Fruit fly (Drosophila melanogaster) whole organism, embryonic: ENCODE measurements around the gene CG6901.

Experiments used
- CG10321 ChIP-seq: fragments of 200-800 bp; sonication (Bioruptor generic); IDR thresholded peaks from 2 replicates; pipeline ENCODE4 v1.3.6; 2022; ENCODE audit warnings: missing biosample characterization, missing genetic modification characterization
- CG2889 ChIP-seq: fragments of 200-800 bp; sonication (Bioruptor generic); IDR thresholded peaks from 3 replicates; pipeline ENCODE4 v1.3.6; 2022; ENCODE audit warnings: missing biosample characterization, missing genetic modification characterization
- CG9876 ChIP-seq: fragments of 200-800 bp; sonication (Bioruptor generic); optimal IDR thresholded peaks from 2 replicates; lab custom pipeline; 2016; ENCODE audit warnings: missing biosample characterization, missing genetic modification characterization
- Gug ChIP-seq: fragments of 200-800 bp; sonication (Bioruptor generic); IDR thresholded peaks from 4 replicates; pipeline ENCODE4 v1.3.6; 2022; ENCODE audit warnings: missing biosample characterization, missing genetic modification characterization
- Meics ChIP-seq: fragments of 200-800 bp; sonication (Bioruptor generic); optimal IDR thresholded peaks from 2 replicates; lab custom pipeline; 2017; ENCODE audit warnings: missing biosample characterization, mild to moderate bottlenecking, missing genetic modification characterization
- Scr ChIP-seq: fragments of 200-800 bp; sonication (Bioruptor generic); IDR thresholded peaks from 2 replicates; pipeline ENCODE4 v1.3.6; 2022; ENCODE audit warnings: missing biosample characterization, missing genetic modification characterization; ENCODE audit not compliant: partially characterized antibody
- az2 ChIP-seq: fragments of 200-800 bp; sonication (Bioruptor generic); optimal IDR thresholded peaks from 3 replicates; lab custom pipeline; 2016; ENCODE audit warnings: missing biosample characterization, missing genetic modification characterization
- br ChIP-seq: fragments of >200 bp; optimal IDR thresholded peaks from 2 replicates; lab custom pipeline; 2017
- fru ChIP-seq: fragments of >200 bp; optimal IDR thresholded peaks from 2 replicates; lab custom pipeline; 2017
- zen ChIP-seq: fragments of 200-800 bp; sonication (Bioruptor generic); optimal IDR thresholded peaks from 3 replicates; lab custom pipeline; 2018; ENCODE audit warnings: missing biosample characterization, mild to moderate bottlenecking, missing genetic modification characterization, moderate library complexity

- no peak for TF ChIP-seq fru
- TF ChIP-seq Meics (GFP tag; lab: Kevin White, UChicago): no peak
- TF ChIP-seq br (lab: Kevin White, UChicago): no peak
- no peak for TF ChIP-seq zen (tag; lab: Kevin White, UChicago)
- no peak for TF ChIP-seq CG9876
- no peak for TF ChIP-seq Scr (GFP tag; lab: Robert Waterston, UW)
- no peak for TF ChIP-seq CG10321 (GFP tag; lab: Robert Waterston, UW)
- TF ChIP-seq az2: no peak
- TF ChIP-seq Gug (GFP tag; lab: Robert Waterston, UW): no peak
- no peak for TF ChIP-seq CG2889
Measured at dm6 chr3R:16340610-16341009, 17.4 kb downstream of the CG6901 start.
